Worm (Caenorhabditis elegans) whole organism, young adult: Measurements from ENCODE around the gene C45G9.8.

Experiments used
- K12H6.12 ChIP-seq: fragments of 200-800 bp; sonication (Bioruptor generic); optimal IDR thresholded peaks from 2 replicates; lab custom pipeline; 2018; ENCODE audit warnings: mild to moderate bottlenecking, missing genetic modification characterization, missing compliant biosample characterization
- ama-1 ChIP-seq, 3 experiments: fragments of 150-350 bp in 1 of 3; sonication (generic microtip) in 2 of 3; optimal IDR thresholded peaks; 2 replicates each; lab custom pipeline; 2014 to 2018; ENCODE audit warnings: missing biosample characterization in 2 of 3, missing genetic modification characterization in 2 of 3, missing genetic modification reagents in 2 of 3
- dox-1 ChIP-seq: fragments of 200-800 bp; sonication (Bioruptor generic); IDR thresholded peaks from 2 replicates; pipeline ENCODE4 v1.3.6; 2022; ENCODE audit warnings: missing genetic modification reagents, missing genetic modification characterization, missing compliant biosample characterization
- ets-4 ChIP-seq: fragments of 200-800 bp; sonication (Bioruptor generic); optimal IDR thresholded peaks from 2 replicates; lab custom pipeline; 2018; ENCODE audit warnings: mild to moderate bottlenecking, missing genetic modification characterization, missing compliant biosample characterization
- him-1 ChIP-seq: sonication (generic microtip); optimal IDR thresholded peaks from 2 replicates; lab custom pipeline; 2016; ENCODE audit warnings: missing genotype, missing genetic modification reagents, missing genetic modification characterization, missing compliant biosample characterization
- hlh-26 ChIP-seq: fragments of 200-800 bp; sonication (Bioruptor generic); conservative IDR thresholded peaks from 2 replicates; pipeline ENCODE4 v1.3.6; 2022; ENCODE audit warnings: missing genetic modification reagents, missing genetic modification characterization, missing compliant biosample characterization
- unc-62 ChIP-seq: fragments of 150-350 bp; optimal IDR thresholded peaks from 2 replicates; lab custom pipeline; 2014; ENCODE audit warnings: missing biosample characterization, missing genetic modification reagents, missing genetic modification characterization
- ztf-26 ChIP-seq: sonication (generic microtip); optimal IDR thresholded peaks from 2 replicates; lab custom pipeline; 2017; ENCODE audit warnings: missing genetic modification characterization, missing compliant biosample characterization

- TF ChIP-seq K12H6.12: no peak
- no peak for TF ChIP-seq ama-1 (optimal IDR thresholded peaks at IDR 0.05; lab: Kevin White, UChicago)
- no peak for TF ChIP-seq ama-1 (GFP tag; optimal IDR thresholded peaks at IDR 0.05; lab: Kevin White, UChicago)
- TF ChIP-seq dox-1 (GFP tag; lab: Robert Waterston, UW): no peak
- peak; percentile 18 for TF ChIP-seq him-1 (tag; lab: Kevin White, UChicago)
- TF ChIP-seq hlh-26 (GFP tag; lab: Robert Waterston, UW): no peak
- no peak for TF ChIP-seq ztf-26 (tag; lab: Kevin White, UChicago)
- TF ChIP-seq unc-62 (GFP tag; lab: Kevin White, UChicago): no peak
- no peak for TF ChIP-seq ets-4 (GFP tag; lab: Kevin White, UChicago)
Observed at ce11 chrIII:5047740-5048139, 5.7 kb downstream of the C45G9.8 start, which contains the start of gene C45G9.5.
